Fruit fly (Drosophila melanogaster): ENCODE measurements around the gene CG34002.

DNA sequence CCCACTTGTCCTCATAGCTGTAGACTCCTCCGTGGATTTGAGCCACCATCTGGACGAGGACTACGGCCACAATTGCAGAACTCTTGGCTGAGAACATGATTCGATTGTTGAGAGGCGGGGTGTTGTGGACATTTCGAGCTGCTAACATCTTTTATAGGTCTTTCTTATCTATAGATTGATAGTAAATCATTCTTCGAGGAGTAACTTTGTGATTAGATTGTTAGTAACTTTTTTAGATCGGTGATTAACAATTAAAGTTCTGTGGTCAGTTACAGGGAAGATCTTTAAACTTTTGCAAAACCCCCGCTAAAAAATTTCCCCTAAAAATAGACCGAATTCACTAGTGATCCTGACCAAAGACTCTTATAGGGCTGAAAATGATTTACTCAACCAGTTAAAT lies 28.3 kb downstream of the CG34002 start, which contains the start of gene CG16775:
- TF ChIP-seq Pif1A (GFP tag; optimal IDR thresholded peaks at IDR 0.05) (no peak), CG4496 (GFP tag; IDR thresholded peaks at IDR 0.05) (no peak), CG9948 (tag; optimal IDR thresholded peaks at IDR 0.05) (no peak), CG14655 (GFP tag; optimal IDR thresholded peaks at IDR 0.05) (no peak), EcR (GFP tag; optimal IDR thresholded peaks at IDR 0.05) (no peak)
